Worm (Caenorhabditis elegans) whole organism, L4 larva: ENCODE measurements around the gene K01A12.2.

Experiments
- D1046.2 ChIP-seq: fragments of 200-800 bp; sonication (Bioruptor generic); IDR thresholded peaks from 2 replicates; pipeline ENCODE4 v1.3.6; 2022; ENCODE audit warnings: missing genetic modification characterization, missing compliant biosample characterization
- F44E2.7 ChIP-seq: fragments of 200-800 bp; sonication (Bioruptor generic); IDR thresholded peaks from 2 replicates; pipeline ENCODE4 v2.1.2; 2022; ENCODE audit warnings: missing genetic modification characterization, missing compliant biosample characterization
- T20F7.1 ChIP-seq: fragments of 200-800 bp; sonication (Bioruptor generic); optimal IDR thresholded peaks from 2 replicates; lab custom pipeline; 2018; ENCODE audit warnings: mild to moderate bottlenecking, missing genetic modification characterization, missing compliant biosample characterization
- Y48G9A.11 ChIP-seq: fragments of 200-800 bp; sonication (Bioruptor generic); IDR thresholded peaks from 2 replicates; pipeline ENCODE4 v1.3.6; 2022; ENCODE audit warnings: missing genetic modification reagents, missing genetic modification characterization, missing compliant biosample characterization
- Y5F2A.4 ChIP-seq: fragments of 200-800 bp; sonication (Bioruptor generic); optimal IDR thresholded peaks from 2 replicates; lab custom pipeline; 2018; ENCODE audit warnings: mild to moderate bottlenecking, missing genetic modification characterization, missing compliant biosample characterization
- aha-1 ChIP-seq: fragments of 150-350 bp; peaks from one replicate; lab custom pipeline; 2014; ENCODE audit warnings: missing biosample characterization, missing genetic modification characterization
- ama-1 ChIP-seq: fragments of 150-350 bp; optimal IDR thresholded peaks from 2 replicates; lab custom pipeline; 2014; ENCODE audit warnings: inconsistent platforms, mixed read lengths
- ceh-44 ChIP-seq: fragments of 200-800 bp; sonication (Bioruptor generic); IDR thresholded peaks from 2 replicates; pipeline ENCODE4 v1.3.6; 2022; ENCODE audit warnings: missing genetic modification reagents, missing genetic modification characterization, missing compliant biosample characterization
- ctbp-1 ChIP-seq: fragments of 200-800 bp; sonication (Bioruptor generic); IDR thresholded peaks from 2 replicates; pipeline ENCODE4 v1.3.6; 2022; ENCODE audit warnings: missing genetic modification reagents, missing genetic modification characterization, missing compliant biosample characterization
- daf-12 ChIP-seq: fragments of 150-350 bp; optimal IDR thresholded peaks from 2 replicates; lab custom pipeline; 2014; ENCODE audit warnings: missing biosample characterization, missing genetic modification reagents, missing genetic modification characterization
- daf-16 ChIP-seq, 3 experiments: sonication (generic microtip); optimal IDR thresholded peaks; 2 replicates each; lab custom pipeline; 2016 to 2017; ENCODE audit warnings: missing genetic modification characterization in 3 of 3, missing genetic modification reagents in 3 of 3, mild to moderate bottlenecking in 2 of 3, missing compliant biosample characterization in 2 of 3, missing biosample characterization in 1 of 3, moderate library complexity in 1 of 3
- dmd-9 ChIP-seq: fragments of 200-800 bp; sonication (Bioruptor generic); IDR thresholded peaks from 2 replicates; pipeline ENCODE4 v1.3.6; 2022; ENCODE audit warnings: missing genetic modification reagents, missing genetic modification characterization, missing compliant biosample characterization
- duxl-1 ChIP-seq: sonication (generic microtip); optimal IDR thresholded peaks from 2 replicates; lab custom pipeline; 2016; ENCODE audit warnings: mild to moderate bottlenecking, missing genetic modification characterization, moderate library complexity, missing compliant biosample characterization; ENCODE audit not compliant: poor library complexity
- egl-27 ChIP-seq: sonication (generic microtip); optimal IDR thresholded peaks from 3 replicates; lab custom pipeline; 2017; ENCODE audit warnings: missing biosample characterization, missing genetic modification reagents, missing genetic modification characterization
- hif-1 ChIP-seq, 2 experiments: sonication (generic microtip); optimal IDR thresholded peaks; 2 replicates each; lab custom pipeline; 2016 to 2017; ENCODE audit warnings: missing compliant biosample characterization in 2 of 2, missing genetic modification characterization in 2 of 2, missing genetic modification reagents in 2 of 2, missing genotype in 2 of 2, mild to moderate bottlenecking in 1 of 2
- hlh-30 ChIP-seq: sonication (generic microtip); optimal IDR thresholded peaks from 2 replicates; lab custom pipeline; 2017; ENCODE audit warnings: antibody characterized with exemption, mild to moderate bottlenecking, missing genetic modification characterization, missing compliant biosample characterization; ENCODE audit not compliant: insufficient read depth
- hmg-1.1 ChIP-seq: fragments of 200-800 bp; sonication (Bioruptor generic); IDR thresholded peaks from 2 replicates; pipeline ENCODE4 v1.3.6; 2022; ENCODE audit warnings: missing genetic modification reagents, missing genetic modification characterization, missing compliant biosample characterization
- lin-1 ChIP-seq: fragments of 200-800 bp; sonication (Bioruptor generic); IDR thresholded peaks from 2 replicates; pipeline ENCODE4 v1.3.6; 2022; ENCODE audit warnings: missing genetic modification reagents, missing genetic modification characterization, missing compliant biosample characterization
- madf-9 ChIP-seq: fragments of 200-800 bp; sonication (Bioruptor generic); conservative IDR thresholded peaks from 2 replicates; pipeline ENCODE4 v1.3.6; 2022; ENCODE audit warnings: missing genetic modification reagents, missing genetic modification characterization, missing compliant biosample characterization
- mes-2 ChIP-seq: sonication (generic microtip); optimal IDR thresholded peaks from 2 replicates; lab custom pipeline; 2016; ENCODE audit warnings: missing genotype, mild to moderate bottlenecking, missing genetic modification characterization, missing compliant biosample characterization; ENCODE audit not compliant: poor library complexity, severe bottlenecking
- nhr-11 ChIP-seq: fragments of 150-350 bp; optimal IDR thresholded peaks from 2 replicates; lab custom pipeline; 2014; ENCODE audit warnings: missing biosample characterization, missing genetic modification characterization
- nhr-25 ChIP-seq: sonication (generic microtip); optimal IDR thresholded peaks from 2 replicates; lab custom pipeline; 2017; ENCODE audit warnings: missing genetic modification characterization, mild to moderate bottlenecking, missing compliant biosample characterization, antibody characterized with exemption, moderate library complexity, borderline replicate concordance; ENCODE audit not compliant: insufficient read depth
- nhr-28 ChIP-seq: fragments of 150-350 bp; optimal IDR thresholded peaks from 2 replicates; lab custom pipeline; 2014; ENCODE audit warnings: missing biosample characterization, missing genetic modification characterization
- nhr-76 ChIP-seq: fragments of 150-350 bp; optimal IDR thresholded peaks from 2 replicates; lab custom pipeline; 2014; ENCODE audit warnings: missing biosample characterization, missing genetic modification characterization
- nhr-77 ChIP-seq: fragments of 150-350 bp; optimal IDR thresholded peaks from 2 replicates; lab custom pipeline; 2014; ENCODE audit warnings: missing biosample characterization, missing genetic modification characterization
- php-3 ChIP-seq: fragments of 200-800 bp; sonication (Bioruptor generic); IDR thresholded peaks from 2 replicates; pipeline ENCODE4 v1.3.6; 2022; ENCODE audit warnings: missing genetic modification reagents, missing genetic modification characterization, missing compliant biosample characterization
- pqm-1 ChIP-seq: sonication (generic microtip); optimal IDR thresholded peaks from 2 replicates; lab custom pipeline; 2017; ENCODE audit warnings: missing biosample characterization, missing genetic modification characterization
- rbr-2 ChIP-seq: sonication (generic microtip); optimal IDR thresholded peaks from 2 replicates; lab custom pipeline; 2016; ENCODE audit warnings: missing genotype, missing genetic modification characterization, missing compliant biosample characterization
- set-16 ChIP-seq: fragments of 200-800 bp; sonication (Bioruptor generic); IDR thresholded peaks from 2 replicates; pipeline ENCODE4 v1.3.6; 2022; ENCODE audit warnings: missing genetic modification reagents, missing genetic modification characterization, missing compliant biosample characterization
- tra-1 ChIP-seq: fragments of 200-800 bp; sonication (Bioruptor generic); IDR thresholded peaks from 2 replicates; pipeline ENCODE4 v1.3.6; 2022; ENCODE audit warnings: missing genetic modification reagents, missing genetic modification characterization, missing compliant biosample characterization
- unc-62 ChIP-seq, 3 experiments: fragments of 150-350 bp in 1 of 3; sonication (generic microtip); optimal IDR thresholded peaks in 2 of 3; peaks in 1 of 3; 1 replicate in 1 of 3; 2 replicates in 2 of 3; lab custom pipeline; 2014 to 2017; ENCODE audit warnings: missing biosample characterization in 3 of 3, missing genetic modification characterization in 3 of 3, missing genetic modification reagents in 3 of 3, missing genotype in 1 of 3
- zfp-3 ChIP-seq: fragments of 200-800 bp; sonication (Bioruptor generic); conservative IDR thresholded peaks from 2 replicates; pipeline ENCODE4 v1.3.6; 2022; ENCODE audit warnings: missing genetic modification reagents, missing genetic modification characterization, missing compliant biosample characterization

K01A12.2 gene

ce11 chrX:8582767-8583360 lies 30.3 kb upstream of the K01A12.2 start:
- TF ChIP-seq nhr-11 (tag; lab: Kevin White, UChicago) (peak; percentile 36), nhr-28 (tag; lab: Kevin White, UChicago) (peak; percentile 9), hif-1 (tag; optimal IDR thresholded peaks at IDR 0.05; lab: Kevin White, UChicago) (no peak), tra-1 (GFP tag; lab: Robert Waterston, UW) (no peak)
- TF ChIP-seq, all 104 proteins: peak for 2

DNA sequence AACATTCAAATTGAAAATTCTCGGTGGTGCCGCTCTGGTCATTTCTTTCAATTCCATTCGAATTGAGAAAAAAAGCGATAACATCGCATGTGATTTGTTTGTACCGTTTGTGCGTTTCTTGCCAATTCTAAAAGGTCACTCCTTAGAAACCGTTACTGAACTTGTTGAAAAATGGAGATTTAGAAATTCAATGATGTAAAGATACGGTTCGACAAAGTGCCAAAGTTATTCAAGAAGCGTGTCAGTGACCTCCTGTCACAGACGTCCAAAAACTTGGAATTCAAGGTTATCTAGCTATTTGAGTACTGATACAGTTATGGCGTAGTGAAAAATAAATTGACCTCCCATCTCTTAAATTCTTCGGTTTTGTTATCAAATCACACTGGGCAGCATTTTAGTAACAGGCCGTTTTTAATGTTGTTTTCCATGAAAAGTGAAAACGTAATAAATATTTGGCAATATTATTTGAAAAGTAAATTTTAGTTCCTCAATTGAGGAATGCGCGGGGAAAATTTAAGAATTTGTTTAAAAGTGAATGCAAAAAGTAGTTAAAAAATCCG lies 28.2 kb upstream of the K01A12.2 start:
- TF ChIP-seq mes-2 (tag; lab: Kevin White, UChicago) (no peak), F44E2.7 (GFP tag; lab: Robert Waterston, UW) (no peak), ceh-44 (GFP tag; lab: Robert Waterston, UW) (no peak), daf-16 (GFP tag; optimal IDR thresholded peaks at IDR 0.05; lab: Kevin White, UChicago) (no peak), daf-16 (tag; optimal IDR thresholded peaks at IDR 0.05; lab: Kevin White, UChicago) (no peak), Y5F2A.4 (GFP tag; lab: Kevin White, UChicago) (no peak)

DNA sequence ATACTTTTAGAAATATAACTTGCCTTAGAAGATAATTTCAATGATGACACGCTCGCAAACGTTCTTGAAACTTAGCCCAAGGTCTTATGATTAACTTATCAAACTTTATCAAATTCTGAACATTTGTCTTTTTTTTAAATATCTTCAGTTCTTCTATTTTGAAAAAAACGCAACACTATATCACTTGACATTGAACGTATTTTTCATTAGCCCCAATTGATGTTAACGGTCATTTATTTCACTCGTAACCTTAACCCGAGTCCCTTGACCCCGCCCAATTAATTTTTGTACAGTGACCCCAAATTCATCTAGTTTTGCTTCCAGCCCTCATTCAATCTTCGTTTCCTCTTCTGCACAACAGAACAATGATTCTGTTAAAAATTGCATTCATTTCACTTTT lies 27.3 kb upstream of the K01A12.2 start, which contains the start of gene F18E9.3:
F18E9.3 (plus strand) TSS at position 311 of the 400 bp plus-strand sequence.
- TF ChIP-seq hlh-30 (tag; lab: Kevin White, UChicago) (peak; percentile 15), hmg-1.1 (GFP tag; lab: Robert Waterston, UW) (no peak), aha-1 (tag; lab: Kevin White, UChicago) (peak; percentile 96), Y5F2A.4 (GFP tag; lab: Kevin White, UChicago) (no peak), egl-27 (tag; lab: Kevin White, UChicago) (no peak)
- TF ChIP-seq, all 104 proteins: peak for 2

DNA sequence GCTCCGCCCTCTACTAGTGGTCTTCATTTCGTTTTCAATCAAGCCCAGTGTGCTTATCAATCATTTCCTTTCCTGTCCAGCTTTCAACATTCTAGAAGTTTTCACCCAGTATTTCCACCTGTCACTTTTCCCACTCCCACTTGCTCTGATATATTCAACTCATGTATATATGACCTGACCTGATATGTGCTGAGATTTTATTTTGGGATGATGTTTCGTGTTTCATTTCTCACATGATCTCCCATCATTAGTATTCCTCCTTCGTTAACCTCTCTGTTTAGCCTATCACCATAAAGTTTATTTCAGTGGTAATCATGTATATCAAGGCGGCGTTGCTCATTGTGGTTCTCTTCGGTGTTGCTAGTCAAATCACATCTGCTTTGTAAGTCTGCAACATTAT lies 20.3 kb upstream of the K01A12.2 start, which contains the start of gene nlp-7:
nlp-7 (plus strand) TSS at position 301 of the 400 bp plus-strand sequence.
- TF ChIP-seq set-16 (no peak), nhr-77 (tag; lab: Kevin White, UChicago) (no peak), D1046.2 (no peak), rbr-2 (tag; lab: Kevin White, UChicago) (no peak), duxl-1 (no peak), nhr-76 (no peak), ctbp-1 (no peak), madf-9 (GFP tag; lab: Robert Waterston, UW) (no peak), nhr-25 (tag; lab: Kevin White, UChicago) (no peak), T20F7.1 (GFP tag; lab: Kevin White, UChicago) (no peak), zfp-3 (GFP tag; lab: Robert Waterston, UW) (no peak), pqm-1 (tag; lab: Kevin White, UChicago) (no peak), unc-62 (GFP tag; optimal IDR thresholded peaks at IDR 0.05 in 1 of 2; lab: Kevin White, UChicago) (no peak), unc-62 (tag; optimal IDR thresholded peaks at IDR 0.05; lab: Kevin White, UChicago) (no peak), dmd-9 (GFP tag; lab: Robert Waterston, UW) (no peak), Y48G9A.11 (GFP tag; lab: Robert Waterston, UW) (no peak)
- TF ChIP-seq, all 104 proteins: peak for 0

DNA sequence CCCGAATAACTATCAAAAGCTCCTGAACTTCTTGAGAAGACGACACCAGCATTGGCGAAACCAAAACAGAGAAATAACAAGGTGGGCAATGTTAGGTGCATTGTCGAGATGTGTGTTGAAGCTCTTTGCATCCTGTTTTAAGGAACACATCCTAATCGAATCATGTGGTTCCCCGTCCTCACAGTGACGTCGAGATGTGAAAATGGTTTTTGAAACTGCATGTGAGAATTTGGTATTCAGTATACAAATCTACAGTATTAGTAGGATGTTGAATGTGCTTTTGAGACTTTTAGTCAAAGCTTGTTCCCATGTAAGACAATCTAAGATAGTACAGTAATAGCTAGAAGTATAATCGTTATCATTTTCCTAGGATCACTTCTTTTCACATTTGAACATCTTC lies 15.5 kb upstream of the K01A12.2 start, which contains the start of gene F18E9.7:
F18E9.7 (minus strand) TSS at position 101 of the 400 bp plus-strand sequence.
- TF ChIP-seq lin-1 (GFP tag; lab: Robert Waterston, UW) (no peak), php-3 (GFP tag; lab: Robert Waterston, UW) (no peak), daf-12 (tag; lab: Kevin White, UChicago) (no peak), ama-1 (lab: Kevin White, UChicago) (no peak)
- TF ChIP-seq, all 104 proteins: peak for 0
